Worm (Caenorhabditis elegans) whole organism, mixed stage, embryonic: Measurements from ENCODE around the gene math-15.
"Not testable (repeated sequence)": the region's sequence is repeated elsewhere in the genome, so short reads cannot be mapped to it uniquely, and the experiment has no call there.

ENCODE experiments used
- M03D4.4 ChIP-seq: sonication (generic microtip); optimal IDR thresholded peaks from 2 replicates; lab custom pipeline; 2017; ENCODE audit warnings: mild to moderate bottlenecking, missing genetic modification characterization, missing compliant biosample characterization
- bed-3 ChIP-seq: fragments of 200-800 bp; sonication (Bioruptor generic); optimal IDR thresholded peaks from 3 replicates; lab custom pipeline; 2018; ENCODE audit warnings: mild to moderate bottlenecking, missing genetic modification characterization, moderate library complexity, missing compliant biosample characterization
- blmp-1 ChIP-seq: fragments of 150-350 bp; optimal IDR thresholded peaks from 2 replicates; lab custom pipeline; 2014; ENCODE audit warnings: missing biosample characterization, missing genetic modification characterization
- ces-1 ChIP-seq: fragments of 150-350 bp; optimal IDR thresholded peaks from 2 replicates; lab custom pipeline; 2014; ENCODE audit warnings: missing biosample characterization, missing genetic modification reagents, missing genetic modification characterization
- cnd-1 ChIP-seq: fragments of 200-800 bp; sonication (Bioruptor generic); optimal IDR thresholded peaks from 2 replicates; lab custom pipeline; 2018; ENCODE audit warnings: mild to moderate bottlenecking, missing genetic modification characterization, missing compliant biosample characterization
- drap-1 ChIP-seq: fragments of 200-800 bp; sonication (Bioruptor generic); optimal IDR thresholded peaks from 3 replicates; lab custom pipeline; 2018; ENCODE audit warnings: mild to moderate bottlenecking, missing genetic modification characterization, missing compliant biosample characterization
- elt-1 ChIP-seq: sonication (generic microtip); optimal IDR thresholded peaks from 2 replicates; lab custom pipeline; 2017; ENCODE audit warnings: missing genetic modification characterization, mild to moderate bottlenecking, missing compliant biosample characterization, antibody characterized with exemption, moderate library complexity, borderline replicate concordance; ENCODE audit not compliant: insufficient read depth
- elt-3 ChIP-seq: fragments of 150-350 bp; optimal IDR thresholded peaks from 2 replicates; lab custom pipeline; 2014; ENCODE audit warnings: missing biosample characterization, missing genetic modification characterization
- flh-1 ChIP-seq: fragments of 200-800 bp; sonication (Bioruptor generic); optimal IDR thresholded peaks from 2 replicates; lab custom pipeline; 2018; ENCODE audit warnings: mild to moderate bottlenecking, missing genetic modification characterization, moderate library complexity, missing compliant biosample characterization
- ham-2 ChIP-seq: fragments of 200-800 bp; sonication (Bioruptor generic); optimal IDR thresholded peaks from 2 replicates; lab custom pipeline; 2018; ENCODE audit warnings: mild to moderate bottlenecking, missing genetic modification characterization, missing compliant biosample characterization
- hlh-1 ChIP-seq: fragments of 150-350 bp; optimal IDR thresholded peaks from 2 replicates; lab custom pipeline; 2014; ENCODE audit warnings: missing biosample characterization, missing genetic modification reagents, missing genetic modification characterization
- lin-13 ChIP-seq: fragments of 150-350 bp; optimal IDR thresholded peaks from 2 replicates; lab custom pipeline; 2014; ENCODE audit warnings: missing biosample characterization, missing genetic modification characterization
- lin-32 ChIP-seq: fragments of 200-800 bp; sonication (Bioruptor generic); optimal IDR thresholded peaks from 2 replicates; lab custom pipeline; 2018; ENCODE audit warnings: mild to moderate bottlenecking, missing genetic modification characterization, missing compliant biosample characterization
- lsy-2 ChIP-seq: fragments of 150-350 bp; optimal IDR thresholded peaks from 2 replicates; lab custom pipeline; 2014; ENCODE audit warnings: missing biosample characterization, missing genetic modification characterization
- mab-5 ChIP-seq: fragments of 150-350 bp; optimal IDR thresholded peaks from 2 replicates; lab custom pipeline; 2014; ENCODE audit warnings: missing biosample characterization, missing genetic modification characterization
- mep-1 ChIP-seq: fragments of 150-350 bp; optimal IDR thresholded peaks from 2 replicates; lab custom pipeline; 2017; ENCODE audit warnings: missing biosample characterization, missing genetic modification reagents, missing genetic modification characterization, inconsistent platforms
- mls-2 ChIP-seq: sonication (generic microtip); optimal IDR thresholded peaks from 2 replicates; lab custom pipeline; 2016; ENCODE audit warnings: mild to moderate bottlenecking, missing genetic modification characterization, moderate library complexity, missing compliant biosample characterization
- nhr-12 ChIP-seq: fragments of 150-350 bp; optimal IDR thresholded peaks from 2 replicates; lab custom pipeline; 2014; ENCODE audit warnings: missing biosample characterization, missing genetic modification characterization
- nhr-2 ChIP-seq: fragments of 150-350 bp; optimal IDR thresholded peaks from 2 replicates; lab custom pipeline; 2014; ENCODE audit warnings: missing biosample characterization, missing genetic modification characterization
- nhr-237 ChIP-seq: fragments of 150-350 bp; optimal IDR thresholded peaks from 2 replicates; lab custom pipeline; 2014; ENCODE audit warnings: missing biosample characterization, missing genetic modification characterization
- nhr-28 ChIP-seq: fragments of 150-350 bp; optimal IDR thresholded peaks from 2 replicates; lab custom pipeline; 2014; ENCODE audit warnings: missing biosample characterization, missing genetic modification characterization
- nhr-76 ChIP-seq: sonication (generic microtip); optimal IDR thresholded peaks from 2 replicates; lab custom pipeline; 2017; ENCODE audit warnings: missing biosample characterization, missing genetic modification characterization
- pha-4 ChIP-seq: fragments of 150-350 bp; optimal IDR thresholded peaks from 2 replicates; lab custom pipeline; 2018; ENCODE audit warnings: missing biosample characterization, missing genetic modification reagents, missing genetic modification characterization
- sem-2 ChIP-seq: fragments of 200-800 bp; sonication (Bioruptor generic); optimal IDR thresholded peaks from 2 replicates; lab custom pipeline; 2018; ENCODE audit warnings: mild to moderate bottlenecking, missing genetic modification characterization, missing compliant biosample characterization
- unc-120 ChIP-seq: sonication (generic microtip); optimal IDR thresholded peaks from 2 replicates; lab custom pipeline; 2017; ENCODE audit warnings: missing genetic modification characterization, missing compliant biosample characterization; ENCODE audit not compliant: poor library complexity, severe bottlenecking
- unc-39 ChIP-seq: fragments of 150-350 bp; optimal IDR thresholded peaks from 2 replicates; lab custom pipeline; 2014; ENCODE audit warnings: missing biosample characterization, missing genetic modification characterization
- ztf-11 ChIP-seq: fragments of 150-350 bp; optimal IDR thresholded peaks from 2 replicates; lab custom pipeline; 2014; ENCODE audit warnings: missing biosample characterization, missing genetic modification characterization

math-15 gene

DNA sequence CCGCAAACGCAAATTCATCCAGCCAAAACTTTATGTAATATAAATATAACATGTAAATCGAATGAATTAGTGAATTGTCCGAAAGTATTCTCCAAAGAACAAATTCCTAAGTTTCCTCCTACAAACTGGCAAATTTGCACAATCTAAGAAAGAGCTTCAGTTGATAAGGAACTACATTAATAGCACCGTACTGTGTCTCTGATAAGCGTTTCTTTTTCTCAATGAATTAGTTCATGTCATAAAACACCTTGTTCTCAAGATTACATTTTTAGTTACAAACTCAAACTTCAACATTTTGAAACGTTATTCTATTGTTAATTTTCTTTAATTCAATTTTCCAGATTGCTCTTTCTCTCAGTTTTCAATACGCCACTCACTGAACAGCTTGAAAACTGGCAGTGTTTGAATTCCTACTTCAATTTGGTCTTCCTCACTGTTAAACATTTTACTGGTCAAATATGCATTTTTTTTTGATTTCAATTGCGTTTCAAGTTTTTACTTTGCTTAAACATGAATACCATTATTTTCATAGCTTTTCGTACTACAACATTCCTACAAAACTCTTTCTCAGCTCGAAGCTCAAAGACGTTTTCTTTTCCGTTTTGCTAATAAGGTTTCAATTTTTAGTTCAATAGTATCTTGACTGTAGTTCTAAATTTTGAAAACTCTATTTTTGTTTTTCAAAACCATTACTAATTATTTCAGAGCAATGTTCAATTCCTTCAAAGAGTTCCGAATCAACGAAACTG is at the start of gene math-15:
Gene math-15, plus strand, starts transcription at position 699 of the 749 bp plus-strand sequence.
- TF ChIP-seq mep-1 (tag; lab: Kevin White, UChicago) (no peak), unc-39 (tag; lab: Kevin White, UChicago) (no peak), unc-120 (tag; lab: Kevin White, UChicago) (no peak), hlh-1 (tag; lab: Kevin White, UChicago) (no peak), cnd-1 (tag; lab: Kevin White, UChicago) (no peak), nhr-237 (tag; lab: Kevin White, UChicago) (no peak), bed-3 (GFP tag; lab: Kevin White, UChicago) (no peak), M03D4.4 (no peak), nhr-76 (tag; lab: Kevin White, UChicago) (no peak), lsy-2 (no peak), elt-3 (tag; lab: Kevin White, UChicago) (no peak)

DNA sequence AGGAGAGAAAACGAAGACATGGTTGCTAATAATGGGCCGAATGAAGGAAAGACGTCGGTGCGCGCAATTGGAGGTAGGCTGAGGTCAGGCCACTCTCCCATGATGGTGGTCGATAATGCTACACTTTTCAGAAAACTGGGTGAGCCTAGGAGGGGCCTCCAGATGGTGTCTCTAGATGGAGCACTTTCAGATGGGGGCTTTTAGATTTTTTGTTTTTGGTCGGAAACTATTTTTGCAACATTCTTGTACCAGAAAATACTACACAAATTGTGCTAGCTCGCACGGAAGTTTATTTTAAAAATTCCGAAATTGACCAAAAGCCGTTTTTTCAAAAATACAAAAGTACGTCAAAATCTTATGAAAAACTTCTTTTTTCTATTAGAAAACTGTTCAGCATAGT is 47.9 kb upstream of the math-15 start, which contains the start of gene fbxb-10:
Gene fbxb-10, minus strand, starts transcription at position 101 of the 400 bp plus-strand sequence.
- TF ChIP-seq pha-4 (tag; lab: Kevin White, UChicago) = no peak
- TF ChIP-seq hlh-1 (tag; lab: Kevin White, UChicago) = no peak
- TF ChIP-seq drap-1 (GFP tag; lab: Kevin White, UChicago) = no peak
- TF ChIP-seq lin-32 (GFP tag; lab: Kevin White, UChicago) = no peak
- TF ChIP-seq, all 35 proteins: peak for 0

DNA sequence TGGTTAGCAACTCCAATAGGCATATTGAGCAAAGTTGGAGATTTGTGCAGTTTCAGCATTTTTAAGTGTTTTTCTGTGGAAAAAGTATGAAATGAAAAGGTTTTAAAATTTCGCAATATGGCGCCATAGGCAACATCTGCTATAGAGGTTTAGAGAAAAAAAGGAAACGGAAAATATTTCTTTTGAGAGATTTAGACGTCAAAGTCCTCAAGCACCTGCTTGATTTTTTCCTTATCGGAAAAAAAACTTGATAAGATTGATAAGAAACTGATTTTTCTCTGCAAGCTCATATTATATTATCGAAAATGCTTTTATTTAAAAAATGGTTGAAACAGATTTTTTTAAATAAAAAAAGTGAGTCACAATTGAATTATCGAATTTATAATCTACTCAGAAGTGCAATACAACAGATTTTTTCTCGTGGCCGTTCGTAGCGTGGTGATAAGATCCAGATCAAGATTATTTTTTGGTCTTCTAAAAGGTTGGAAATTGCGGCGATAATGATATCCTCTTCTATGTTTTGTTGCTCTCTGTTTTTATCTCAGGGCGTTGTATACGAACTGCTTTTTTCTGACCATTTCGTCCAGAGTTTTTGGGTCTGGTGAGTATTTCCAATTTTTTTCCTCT is 46.1 kb upstream of the math-15 start, which contains the start of gene fbxc-19:
Gene fbxc-19, plus strand, starts transcription at position 536 of the 627 bp plus-strand sequence.
- no peak for TF ChIP-seq mab-5
- no peak for TF ChIP-seq nhr-12 (tag; lab: Kevin White, UChicago)
- TF ChIP-seq flh-1 = no peak
- peak; percentile 63 for TF ChIP-seq elt-3 (tag; lab: Kevin White, UChicago)
- no peak for TF ChIP-seq lsy-2
- peak; percentile 92 for TF ChIP-seq elt-1 (tag; lab: Kevin White, UChicago)
- TF ChIP-seq lin-13 = no peak
- no peak for TF ChIP-seq nhr-2 (tag; lab: Kevin White, UChicago)
- no peak for TF ChIP-seq blmp-1
- TF ChIP-seq ham-2 (GFP tag; lab: Kevin White, UChicago) = no peak
- TF ChIP-seq ztf-11 (tag; lab: Kevin White, UChicago) = no peak
- no peak for TF ChIP-seq unc-39 (tag; lab: Kevin White, UChicago)
- TF ChIP-seq unc-120 (tag; lab: Kevin White, UChicago) = no peak
- no peak for TF ChIP-seq cnd-1 (tag; lab: Kevin White, UChicago)
- TF ChIP-seq mep-1 (tag; lab: Kevin White, UChicago) = peak; percentile 12
- no peak for TF ChIP-seq nhr-28 (tag; lab: Kevin White, UChicago)
- TF ChIP-seq mls-2 (tag; lab: Kevin White, UChicago) = no peak

DNA sequence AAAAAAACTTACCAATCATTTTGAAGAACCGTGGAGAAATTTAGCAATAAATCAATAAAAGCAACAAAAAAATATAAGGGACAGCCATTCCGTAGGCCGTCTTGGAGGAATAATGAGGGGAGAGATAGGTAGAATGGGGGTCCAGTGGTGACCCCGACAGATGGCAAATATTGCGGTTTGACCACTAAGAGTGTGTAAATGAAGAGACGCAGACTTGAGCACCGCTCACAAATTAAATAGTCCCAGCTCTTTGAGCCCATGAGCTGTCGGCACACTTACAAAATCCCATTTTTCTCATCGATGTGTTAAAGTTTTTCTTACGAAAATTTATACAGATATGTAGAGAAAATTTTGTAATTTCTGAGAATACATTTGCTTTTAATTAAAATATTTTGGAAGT is 45.4 kb upstream of the math-15 start, which contains the start of gene fbxa-3:
Gene fbxa-3, minus strand, starts transcription at position 101 of the 400 bp plus-strand sequence.
- TF ChIP-seq ces-1 = peak; percentile 27
- TF ChIP-seq unc-120 (tag; lab: Kevin White, UChicago) = no peak
- no peak for TF ChIP-seq nhr-237 (tag; lab: Kevin White, UChicago)
- TF ChIP-seq M03D4.4 = no peak
- no peak for TF ChIP-seq drap-1 (GFP tag; lab: Kevin White, UChicago)
- TF ChIP-seq cnd-1 (tag; lab: Kevin White, UChicago) = peak; percentile 66
- TF ChIP-seq nhr-12 (tag; lab: Kevin White, UChicago) = no peak

DNA sequence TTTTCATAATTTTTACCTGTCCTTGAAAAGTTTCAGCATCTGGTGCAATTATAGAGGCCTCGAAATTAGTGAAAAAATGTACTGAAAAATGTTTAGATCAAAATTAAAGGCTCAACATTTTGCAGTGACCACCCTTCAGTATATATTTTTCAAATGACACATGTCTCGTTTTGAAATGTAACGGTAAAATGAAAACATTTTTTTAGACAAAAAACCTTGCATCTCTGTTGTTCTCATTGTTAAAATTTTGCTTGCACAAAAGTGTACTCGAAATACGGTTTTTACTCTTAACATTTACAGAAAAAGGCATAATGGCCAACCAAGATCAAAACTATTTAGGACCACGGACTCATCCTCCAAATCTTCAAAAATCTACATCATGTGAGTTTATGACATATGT is 41.9 kb upstream of the math-15 start, which contains the start of gene math-41:
Gene math-41, plus strand, starts transcription at position 301 of the 400 bp plus-strand sequence.
- not testable (repeated sequence) for TF ChIP-seq sem-2 (GFP tag; lab: Kevin White, UChicago); mep-1 (tag; lab: Kevin White, UChicago); elt-3 (tag; lab: Kevin White, UChicago)
